Worm (Caenorhabditis elegans): ENCODE results near the gene H32C10.1.

DNA sequence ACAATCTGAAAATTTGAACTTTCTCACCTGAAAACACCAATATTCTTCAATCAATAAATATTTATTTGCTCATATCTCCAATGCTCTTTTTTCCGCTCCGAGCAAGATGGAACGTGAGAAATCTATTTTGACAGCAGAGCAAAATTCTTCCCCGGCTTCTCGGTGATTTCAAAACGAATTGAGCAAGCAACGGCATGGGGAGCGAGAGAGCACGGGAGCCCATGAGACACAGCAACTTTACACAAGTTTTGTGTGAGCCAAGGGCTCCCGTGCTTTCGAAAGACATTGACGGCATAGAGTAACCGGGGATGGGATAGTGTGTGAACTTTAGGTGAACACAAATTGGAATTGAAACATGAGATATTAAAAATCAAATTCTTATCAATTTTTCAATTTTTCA is 52.7 kb downstream of the H32C10.1 start:
- TF ChIP-seq ama-1 (optimal IDR thresholded peaks at IDR 0.05) (no peak), mdt-29 (GFP tag; IDR thresholded peaks at IDR 0.05) (no peak), daf-12 (tag; optimal IDR thresholded peaks at IDR 0.05) (no peak), mep-1 (tag; optimal IDR thresholded peaks at IDR 0.05) (no peak), nhr-25 (tag; optimal IDR thresholded peaks at IDR 0.05; ENCODE audit: borderline replicate concordance, insufficient read depth) (no peak), jun-1 (tag; optimal IDR thresholded peaks at IDR 0.05) (no peak), hlh-30 (tag; optimal IDR thresholded peaks at IDR 0.05; ENCODE audit: insufficient read depth) (no peak), lin-39 (tag; optimal IDR thresholded peaks at IDR 0.05) (no peak)
